Worm (Caenorhabditis elegans): ENCODE data around the gene C24B9.3.

DNA sequence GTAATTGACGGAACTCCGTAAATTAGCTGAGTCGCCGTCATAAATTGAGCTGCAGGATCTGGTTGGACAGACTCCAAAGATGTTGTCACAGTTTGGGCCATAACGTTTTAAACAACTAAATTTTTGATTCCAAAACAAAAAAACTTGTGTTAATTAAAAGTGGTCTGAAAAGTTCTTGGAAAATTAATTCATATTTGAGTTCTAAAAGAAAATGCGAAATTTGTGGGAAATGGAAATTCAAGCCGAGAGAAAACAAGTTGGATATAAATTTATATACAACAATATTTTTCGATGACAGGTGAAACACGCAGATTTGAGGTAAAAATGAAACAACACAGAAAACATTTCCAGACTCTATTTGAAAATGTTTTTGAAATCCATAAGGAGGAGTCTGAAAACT, 13.8 kb upstream of the C24B9.3 start, which contains the start of gene srg-59:
- TF ChIP-seq nhr-12 (tag; optimal IDR thresholded peaks at IDR 0.05): no peak
- TF ChIP-seq ceh-16 (tag; optimal IDR thresholded peaks at IDR 0.05): no peak
